Worm (Caenorhabditis elegans) whole organism, L1 larva: ENCODE results near the gene rde-1.

Source experiments
- mdl-1 ChIP-seq, 2 experiments: fragments of 150-350 bp; optimal IDR thresholded peaks; 2 replicates each; lab custom pipeline; 2014 to 2017; ENCODE audit warnings: missing biosample characterization in 2 of 2, missing genetic modification characterization in 2 of 2, inconsistent platforms in 1 of 2
- zag-1 ChIP-seq: fragments of 150-350 bp; optimal IDR thresholded peaks from 2 replicates; lab custom pipeline; 2014; ENCODE audit warnings: missing biosample characterization, missing genetic modification characterization

DNA sequence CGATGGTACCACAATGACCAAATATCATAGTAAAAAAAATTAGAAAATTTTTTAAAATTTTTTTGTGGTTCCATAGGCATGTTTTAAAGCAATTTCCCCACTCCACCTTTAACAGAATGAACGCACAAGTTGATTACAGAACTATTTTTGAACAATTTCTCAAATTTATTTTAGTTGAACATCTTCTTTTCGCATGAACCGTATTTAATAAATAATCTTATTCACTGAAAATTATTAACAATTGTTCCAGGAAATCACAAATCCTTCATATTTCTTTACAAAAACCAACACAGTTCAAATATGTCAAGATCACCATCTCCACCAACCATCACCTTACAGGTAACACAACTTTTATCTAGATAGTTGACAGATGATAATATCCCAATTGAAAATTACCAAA is 20.2 kb upstream of the rde-1 start, which contains the start of gene lea-1:
- no peak for TF ChIP-seq zag-1 (tag; lab: Kevin White, UChicago)
- TF ChIP-seq mdl-1 (tag; optimal IDR thresholded peaks at IDR 0.05; lab: Kevin White, UChicago) = no peak
